Worm (Caenorhabditis elegans): ENCODE data around the gene rpn-13.

Gene rpn-13

DNA sequence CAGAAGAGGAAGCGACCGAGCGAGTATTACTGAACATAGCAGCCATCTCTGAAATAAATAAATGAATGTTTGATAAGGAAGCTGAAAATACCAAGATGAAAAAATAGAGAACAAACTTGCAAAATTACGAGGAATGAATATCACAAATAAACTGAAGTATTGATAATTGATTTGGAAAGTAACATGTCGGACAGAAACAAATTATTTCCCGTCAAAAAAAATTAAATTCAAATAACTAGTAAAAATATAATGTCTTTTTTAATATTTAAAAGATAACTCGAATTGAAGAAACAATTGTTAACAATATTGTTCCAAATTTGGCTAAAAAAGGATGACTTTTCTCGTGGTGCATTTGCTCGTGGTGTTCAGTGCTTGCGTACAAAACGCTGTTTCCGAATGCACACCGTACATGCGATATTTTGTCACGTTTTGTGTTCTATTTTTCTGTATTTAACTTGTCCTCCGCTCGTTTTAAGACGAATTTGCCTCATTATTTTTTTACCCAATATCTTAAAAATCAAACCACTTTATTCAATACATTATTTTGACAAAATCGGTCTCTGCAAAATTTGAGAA, at the start of gene rpn-13:
rpn-13 (minus strand) TSS at position 51 of the 576 bp plus-strand sequence.
- TF ChIP-seq sox-2 (GFP tag; IDR thresholded peaks at IDR 0.05) (no peak), ceh-19 (GFP tag; optimal IDR thresholded peaks at IDR 0.05) (no peak), nfya-1 (tag; optimal IDR thresholded peaks at IDR 0.05) (peak; percentile 50), hlh-30 (tag; optimal IDR thresholded peaks at IDR 0.05; ENCODE audit: insufficient read depth) (peak; percentile 70), elt-2 (tag; optimal IDR thresholded peaks at IDR 0.05) (peak; percentile 13), pha-2 (tag; optimal IDR thresholded peaks at IDR 0.05) (no peak), F13H6.1 (tag; optimal IDR thresholded peaks at IDR 0.05) (no peak), eyg-1 (tag; optimal IDR thresholded peaks at IDR 0.05) (no peak), ztf-16 (tag; optimal IDR thresholded peaks at IDR 0.05) (no peak), npax-4 (tag; optimal IDR thresholded peaks at IDR 0.05) (no peak), ceh-34 (tag; optimal IDR thresholded peaks at IDR 0.05) (no peak), ttx-3 (tag; optimal IDR thresholded peaks at IDR 0.05) (no peak), fkh-6 (tag; optimal IDR thresholded peaks at IDR 0.05) (no peak), lin-11 (tag; optimal IDR thresholded peaks at IDR 0.05) (no peak), tbx-2 (tag; optimal IDR thresholded peaks at IDR 0.05) (peak; percentile 1), ceh-9 (tag; optimal IDR thresholded peaks at IDR 0.05) (no peak), pax-1 (tag; optimal IDR thresholded peaks at IDR 0.05) (no peak), ceh-22 (tag; optimal IDR thresholded peaks at IDR 0.05) (no peak), unc-55 (GFP tag; optimal IDR thresholded peaks at IDR 0.05) (no peak), ceh-14 (tag; optimal IDR thresholded peaks at IDR 0.05) (no peak), mec-3 (tag; optimal IDR thresholded peaks at IDR 0.05; ENCODE audit: borderline replicate concordance) (no peak)

DNA sequence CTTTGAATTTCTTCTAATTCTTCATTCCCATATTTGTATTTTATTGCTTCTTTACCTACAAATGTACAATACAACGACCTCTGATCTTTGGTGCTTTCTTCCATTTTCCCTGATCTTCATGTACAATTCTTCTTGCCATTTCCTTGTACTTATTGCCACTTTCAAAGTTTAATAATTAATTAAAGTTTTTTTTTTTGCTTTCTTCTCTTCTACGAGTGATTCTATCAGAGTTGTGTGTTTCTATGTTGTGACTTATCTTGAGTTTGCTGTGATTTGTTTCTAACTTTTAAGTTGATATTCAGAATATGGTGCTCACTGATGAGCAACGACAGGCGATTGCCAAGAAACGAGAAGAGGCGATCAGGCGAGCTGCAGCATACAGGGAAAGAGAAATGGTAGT, 48.9 kb upstream of the rpn-13 start, which contains the start of gene smrc-1:
smrc-1 (plus strand) TSS at position 301 of the 400 bp plus-strand sequence.
- TF ChIP-seq ceh-9 (tag; optimal IDR thresholded peaks at IDR 0.05) = no peak
- no peak for TF ChIP-seq pros-1 (tag; optimal IDR thresholded peaks at IDR 0.05)
- TF ChIP-seq ceh-18 (tag; optimal IDR thresholded peaks at IDR 0.05) = no peak
- TF ChIP-seq ttx-3 (tag; optimal IDR thresholded peaks at IDR 0.05) = no peak
- TF ChIP-seq lim-6 (tag; optimal IDR thresholded peaks at IDR 0.05) = no peak
- TF ChIP-seq ceh-22 (tag; optimal IDR thresholded peaks at IDR 0.05) = no peak
- no peak for TF ChIP-seq tbx-2 (tag; optimal IDR thresholded peaks at IDR 0.05)
- no peak for TF ChIP-seq mec-3 (tag; optimal IDR thresholded peaks at IDR 0.05; ENCODE audit: borderline replicate concordance)
- no peak for TF ChIP-seq nhr-11 (tag; optimal IDR thresholded peaks at IDR 0.05)
- no peak for TF ChIP-seq fkh-6 (tag; optimal IDR thresholded peaks at IDR 0.05)
- TF ChIP-seq lin-11 (tag; optimal IDR thresholded peaks at IDR 0.05) = no peak
- TF ChIP-seq ceh-2 (tag; optimal IDR thresholded peaks at IDR 0.05) = no peak
- TF ChIP-seq sox-2 (GFP tag; IDR thresholded peaks at IDR 0.05) = no peak
- no peak for TF ChIP-seq hlh-30 (tag; optimal IDR thresholded peaks at IDR 0.05; ENCODE audit: insufficient read depth)

DNA sequence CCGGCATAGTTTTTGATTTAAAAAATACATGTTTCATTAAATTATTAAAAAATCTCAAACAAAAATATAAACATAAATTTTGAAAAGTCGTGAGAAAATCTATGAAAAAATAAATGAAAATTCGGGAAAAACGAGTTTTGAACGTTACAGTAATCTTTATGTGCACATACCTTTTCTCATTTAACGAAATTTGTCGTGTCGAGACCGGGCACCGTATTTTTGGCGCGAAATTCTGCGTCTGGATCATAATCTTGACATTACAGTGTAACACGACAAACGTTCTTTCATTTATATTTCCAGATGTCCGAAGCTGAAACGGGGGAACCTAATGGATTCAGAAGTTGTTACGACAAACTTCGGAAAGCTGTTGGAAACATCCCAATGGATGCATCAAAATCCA, 47.8 kb upstream of the rpn-13 start, which contains the start of gene C16A3.2:
C16A3.2 (plus strand) TSS at position 301 of the 400 bp plus-strand sequence.
- TF ChIP-seq hlh-15 (tag; optimal IDR thresholded peaks at IDR 0.05) = no peak
- no peak for TF ChIP-seq Y22D7AL.16 (tag; optimal IDR thresholded peaks at IDR 0.05)
- no peak for TF ChIP-seq pag-3 (tag; optimal IDR thresholded peaks at IDR 0.05; ENCODE audit: borderline replicate concordance)
- no peak for TF ChIP-seq dve-1 (tag; optimal IDR thresholded peaks at IDR 0.05)
- TF ChIP-seq unc-3 (GFP tag; conservative IDR thresholded peaks at IDR 0.05) = no peak
- no peak for TF ChIP-seq unc-3 (tag; optimal IDR thresholded peaks at IDR 0.05)
- TF ChIP-seq npax-4 (tag; optimal IDR thresholded peaks at IDR 0.05) = no peak
- no peak for TF ChIP-seq nhr-11 (tag; optimal IDR thresholded peaks at IDR 0.05)
- TF ChIP-seq nhr-232 (tag; optimal IDR thresholded peaks at IDR 0.05) = no peak
- no peak for TF ChIP-seq zip-5 (tag; optimal IDR thresholded peaks at IDR 0.05)
- TF ChIP-seq lim-6 (tag; optimal IDR thresholded peaks at IDR 0.05) = no peak
- no peak for TF ChIP-seq ceh-30 (tag; optimal IDR thresholded peaks at IDR 0.05)
- TF ChIP-seq elt-2 (tag; optimal IDR thresholded peaks at IDR 0.05) = no peak
- TF ChIP-seq K02D7.2 (tag; optimal IDR thresholded peaks at IDR 0.05) = no peak
- TF ChIP-seq fkh-6 (tag; optimal IDR thresholded peaks at IDR 0.05) = no peak
- TF ChIP-seq ceh-34 (tag; optimal IDR thresholded peaks at IDR 0.05) = no peak
- TF ChIP-seq ceh-6 (GFP tag; optimal IDR thresholded peaks at IDR 0.05) = no peak
- no peak for TF ChIP-seq sox-2 (GFP tag; IDR thresholded peaks at IDR 0.05)
- no peak for TF ChIP-seq fkh-10 (GFP tag; optimal IDR thresholded peaks at IDR 0.05)

Measured in whole organism, late embryonic.